Fruit fly (Drosophila melanogaster) whole organism, embryonic: ENCODE data around the gene CNMaR.

Experiments used
- CG11504 ChIP-seq: fragments of 200-800 bp; sonication (Bioruptor generic); optimal IDR thresholded peaks from 3 replicates; lab custom pipeline; 2019; ENCODE audit warnings: missing biosample characterization, mild to moderate bottlenecking, missing genetic modification characterization, moderate library complexity
- CG12391 ChIP-seq: fragments of 200-800 bp; sonication (Bioruptor generic); optimal IDR thresholded peaks from 3 replicates; lab custom pipeline; 2018; ENCODE audit warnings: missing biosample characterization, mild to moderate bottlenecking, missing genetic modification characterization, moderate library complexity
- CG13296 ChIP-seq: fragments of 200-800 bp; sonication (Bioruptor generic); optimal IDR thresholded peaks from 3 replicates; lab custom pipeline; 2018; ENCODE audit warnings: missing biosample characterization, mild to moderate bottlenecking, missing genetic modification characterization
- CG15696 ChIP-seq: fragments of 200-800 bp; sonication (Bioruptor generic); optimal IDR thresholded peaks from 2 replicates; lab custom pipeline; 2019; ENCODE audit warnings: missing biosample characterization, mild to moderate bottlenecking, missing genetic modification characterization, moderate library complexity
- CG1602 ChIP-seq: fragments of 200-800 bp; sonication (Bioruptor generic); optimal IDR thresholded peaks from 3 replicates; lab custom pipeline; 2016; ENCODE audit warnings: missing biosample characterization, missing genetic modification characterization
- CG16779 ChIP-seq: fragments of 200-800 bp; sonication (Bioruptor generic); IDR thresholded peaks from 2 replicates; pipeline ENCODE4 v1.3.6; 2022; ENCODE audit warnings: missing biosample characterization, missing genetic modification characterization
- CG17361 ChIP-seq: fragments of 200-800 bp; sonication (Bioruptor generic); IDR thresholded peaks from 3 replicates; pipeline ENCODE4 v1.3.6; 2022; ENCODE audit warnings: missing biosample characterization, missing genetic modification characterization
- CG2712 ChIP-seq: fragments of 200-800 bp; optimal IDR thresholded peaks from 3 replicates; lab custom pipeline; 2019; ENCODE audit warnings: missing biosample characterization, mild to moderate bottlenecking, missing genetic modification characterization, moderate library complexity
- CG31365 ChIP-seq: fragments of 200-800 bp; sonication (Bioruptor generic); optimal IDR thresholded peaks from 2 replicates; lab custom pipeline; 2018; ENCODE audit warnings: missing biosample characterization, mild to moderate bottlenecking, missing genetic modification characterization
- CG31441 ChIP-seq: fragments of 200-800 bp; sonication (Bioruptor generic); IDR thresholded peaks from 2 replicates; pipeline ENCODE4 v1.3.6; 2022; ENCODE audit warnings: missing biosample characterization, missing genetic modification characterization
- CG3407 ChIP-seq: fragments of 200-800 bp; sonication (Bioruptor generic); optimal IDR thresholded peaks from 2 replicates; lab custom pipeline; 2018; ENCODE audit warnings: missing biosample characterization, mild to moderate bottlenecking, missing genetic modification characterization
- CG34422 ChIP-seq: fragments of 200-800 bp; sonication (Bioruptor generic); IDR thresholded peaks from 3 replicates; pipeline ENCODE4 v1.3.6; 2022; ENCODE audit warnings: missing biosample characterization, missing genetic modification characterization
- CG3726 ChIP-seq: fragments of 200-800 bp; sonication (Bioruptor generic); IDR thresholded peaks from 3 replicates; pipeline ENCODE4, ENCODE4 v1.3.6; 2022; ENCODE audit warnings: missing biosample characterization, missing genetic modification characterization
- CG3847 ChIP-seq: fragments of 200-800 bp; sonication (Bioruptor generic); IDR thresholded peaks from 2 replicates; pipeline ENCODE4 v1.3.6; 2022; ENCODE audit warnings: missing biosample characterization, missing genetic modification characterization
- CG4282 ChIP-seq: fragments of 200-800 bp; sonication (Bioruptor generic); optimal IDR thresholded peaks from 2 replicates; lab custom pipeline; 2016; ENCODE audit warnings: missing biosample characterization, missing genetic modification characterization
- CG4730 ChIP-seq: fragments of 200-800 bp; sonication (Bioruptor generic); IDR thresholded peaks from 2 replicates; pipeline ENCODE4 v1.3.6; 2022; ENCODE audit warnings: missing biosample characterization, missing genetic modification characterization
- CG8478 ChIP-seq: fragments of >200 bp; optimal IDR thresholded peaks from 2 replicates; lab custom pipeline; 2018
- CG9817 ChIP-seq: fragments of 200-800 bp; sonication (Bioruptor generic); optimal IDR thresholded peaks from 2 replicates; lab custom pipeline; 2018; ENCODE audit warnings: missing biosample characterization, mild to moderate bottlenecking, missing genetic modification characterization, moderate library complexity
- Camta ChIP-seq: fragments of 200-800 bp; sonication (Bioruptor generic); optimal IDR thresholded peaks from 2 replicates; lab custom pipeline; 2016; ENCODE audit warnings: missing biosample characterization, missing genetic modification characterization
- Deaf1 ChIP-seq: fragments of 200-800 bp; optimal IDR thresholded peaks from 3 replicates; lab custom pipeline; 2019; ENCODE audit warnings: missing biosample characterization, mild to moderate bottlenecking, missing genetic modification characterization, moderate library complexity
- Dll ChIP-seq: fragments of 200-800 bp; sonication (Bioruptor generic); IDR thresholded peaks from 4 replicates; pipeline ENCODE4 v1.3.6; 2022; ENCODE audit warnings: missing biosample characterization, missing genetic modification characterization; ENCODE audit not compliant: partially characterized antibody
- Dref ChIP-seq: fragments of 200-800 bp; sonication (Bioruptor generic); IDR thresholded peaks from 2 replicates; pipeline ENCODE4 v1.3.6; 2022; ENCODE audit warnings: missing biosample characterization, missing genetic modification characterization
- Fer2 ChIP-seq: fragments of 200-800 bp; sonication (Bioruptor generic); optimal IDR thresholded peaks from 2 replicates; lab custom pipeline; 2018; ENCODE audit warnings: missing biosample characterization, mild to moderate bottlenecking, missing genetic modification characterization, moderate library complexity
- Gsc ChIP-seq: fragments of 200-800 bp; sonication (Bioruptor generic); IDR thresholded peaks from 2 replicates; pipeline ENCODE4 v1.3.6; 2022; ENCODE audit warnings: missing biosample characterization, missing genetic modification characterization
- HHEX ChIP-seq: fragments of 200-800 bp; sonication (Bioruptor generic); optimal IDR thresholded peaks from 3 replicates; lab custom pipeline; 2017; ENCODE audit warnings: missing biosample characterization, mild to moderate bottlenecking, missing genetic modification characterization, missing genetic modification reagents
- HLH54F ChIP-seq: fragments of 200-800 bp; sonication (Bioruptor generic); optimal IDR thresholded peaks from 3 replicates; lab custom pipeline; 2016; ENCODE audit warnings: missing biosample characterization, missing genetic modification characterization
- HLHmδ ChIP-seq: fragments of 200-800 bp; sonication (Bioruptor generic); optimal IDR thresholded peaks from 2 replicates; lab custom pipeline; 2018; ENCODE audit warnings: missing biosample characterization, mild to moderate bottlenecking, missing genetic modification characterization, moderate library complexity
- NfI ChIP-seq: fragments of 200-800 bp; sonication (Bioruptor generic); optimal IDR thresholded peaks from 3 replicates; lab custom pipeline; 2018; ENCODE audit warnings: missing biosample characterization, mild to moderate bottlenecking, missing genetic modification characterization, moderate library complexity
- Spps ChIP-seq: fragments of 200-800 bp; sonication (Bioruptor generic); optimal IDR thresholded peaks from 2 replicates; lab custom pipeline; 2018; ENCODE audit warnings: missing biosample characterization, mild to moderate bottlenecking, missing genetic modification characterization
- ac ChIP-seq: fragments of 200-800 bp; sonication (Bioruptor generic); optimal IDR thresholded peaks from 3 replicates; lab custom pipeline; 2017; ENCODE audit warnings: missing biosample characterization, mild to moderate bottlenecking, missing genetic modification characterization
- aop ChIP-seq: fragments of 200-800 bp; sonication (Bioruptor generic); IDR thresholded peaks from 2 replicates; pipeline ENCODE4 v1.3.6; 2022; ENCODE audit warnings: missing biosample characterization, missing genetic modification characterization
- ap ChIP-seq: fragments of 200-800 bp; sonication (Bioruptor generic); IDR thresholded peaks from 2 replicates; pipeline ENCODE4 v1.3.6; 2022; ENCODE audit warnings: missing biosample characterization, missing genetic modification characterization
- ara ChIP-seq: fragments of 200-800 bp; sonication (Bioruptor generic); IDR thresholded peaks from 2 replicates; pipeline ENCODE4 v1.3.6; 2022; ENCODE audit warnings: missing biosample characterization, missing genetic modification characterization
- ato ChIP-seq: fragments of 200-800 bp; sonication (Bioruptor generic); IDR thresholded peaks from 2 replicates; pipeline ENCODE4 v1.3.6; 2022; ENCODE audit warnings: missing biosample characterization, missing genetic modification characterization; ENCODE audit not compliant: partially characterized antibody
- bab2 ChIP-seq: fragments of 200-800 bp; sonication (Bioruptor generic); optimal IDR thresholded peaks from 2 replicates; lab custom pipeline; 2016; ENCODE audit warnings: missing biosample characterization, missing genetic modification characterization
- cas ChIP-seq: fragments of 200-800 bp; sonication (Bioruptor generic); IDR thresholded peaks from 2 replicates; pipeline ENCODE4 v1.3.6; 2022; ENCODE audit warnings: missing biosample characterization, missing genetic modification characterization
- chif ChIP-seq, 2 experiments: fragments of 200-800 bp; sonication (Bioruptor generic); optimal IDR thresholded peaks; 3 replicates each; lab custom pipeline; 2016; ENCODE audit warnings: missing biosample characterization in 2 of 2, missing genetic modification characterization in 2 of 2
- dysf ChIP-seq: fragments of 200-800 bp; sonication (Bioruptor generic); IDR thresholded peaks from 3 replicates; pipeline ENCODE4 v1.3.6; 2022; ENCODE audit warnings: missing biosample characterization, missing genetic modification characterization
- eve ChIP-seq, 2 experiments: fragments of >200 bp; optimal IDR thresholded peaks; 2 replicates each; lab custom pipeline; 2017; ENCODE audit warnings: missing biosample characterization in 2 of 2, missing genetic modification characterization in 2 of 2
- fd3F ChIP-seq: fragments of 200-800 bp; sonication (Bioruptor generic); optimal IDR thresholded peaks from 2 replicates; lab custom pipeline; 2018; ENCODE audit warnings: missing biosample characterization, mild to moderate bottlenecking, missing genetic modification characterization, moderate library complexity
- gt ChIP-seq: fragments of 200-800 bp; sonication (Bioruptor generic); IDR thresholded peaks from 2 replicates; pipeline ENCODE4 v1.3.6; 2022; ENCODE audit warnings: missing biosample characterization, missing genetic modification characterization
- luna ChIP-seq: fragments of 200-800 bp; sonication (Bioruptor generic); optimal IDR thresholded peaks from 2 replicates; lab custom pipeline; 2016; ENCODE audit warnings: missing biosample characterization, missing genetic modification characterization
- mld ChIP-seq: fragments of 200-800 bp; sonication (Bioruptor generic); IDR thresholded peaks from 3 replicates; pipeline ENCODE4 v1.3.6; 2022; ENCODE audit warnings: missing biosample characterization, missing genetic modification characterization; ENCODE audit not compliant: partially characterized antibody
- phol ChIP-seq: fragments of 200-800 bp; sonication (Bioruptor generic); optimal IDR thresholded peaks from 3 replicates; lab custom pipeline; 2018; ENCODE audit warnings: missing biosample characterization, mild to moderate bottlenecking, missing genetic modification characterization, moderate library complexity
- run ChIP-seq: fragments of 200-800 bp; sonication (Bioruptor generic); optimal IDR thresholded peaks from 3 replicates; lab custom pipeline; 2018; ENCODE audit warnings: missing biosample characterization, mild to moderate bottlenecking, missing genetic modification characterization
- scrt ChIP-seq: fragments of 200-800 bp; sonication (Bioruptor generic); optimal IDR thresholded peaks from 2 replicates; lab custom pipeline; 2018; ENCODE audit warnings: missing biosample characterization, mild to moderate bottlenecking, missing genetic modification characterization, moderate library complexity
- sd ChIP-seq: fragments of 200-800 bp; sonication (Bioruptor generic); optimal IDR thresholded peaks from 3 replicates; lab custom pipeline; 2018; ENCODE audit warnings: missing biosample characterization, mild to moderate bottlenecking, missing genetic modification characterization, moderate library complexity
- ttk ChIP-seq: fragments of 200-800 bp; sonication (Bioruptor generic); IDR thresholded peaks from 2 replicates; pipeline ENCODE4 v2.1.2; 2022; ENCODE audit warnings: missing biosample characterization, missing genetic modification characterization
- unc-4 ChIP-seq: fragments of 200-800 bp; sonication (Bioruptor generic); IDR thresholded peaks from 2 replicates; pipeline ENCODE4 v1.3.6; 2022; ENCODE audit warnings: missing biosample characterization, missing genetic modification characterization; ENCODE audit not compliant: partially characterized antibody
- unpg ChIP-seq: fragments of 200-800 bp; sonication (Bioruptor generic); optimal IDR thresholded peaks from 3 replicates; lab custom pipeline; 2018; ENCODE audit warnings: missing biosample characterization, mild to moderate bottlenecking, missing genetic modification characterization, moderate library complexity
- vnd ChIP-seq: fragments of 200-800 bp; sonication (Bioruptor generic); IDR thresholded peaks from 3 replicates; pipeline ENCODE4 v1.3.6; 2022; ENCODE audit warnings: missing biosample characterization, missing genetic modification characterization; ENCODE audit not compliant: partially characterized antibody
- zen ChIP-seq: fragments of 200-800 bp; sonication (Bioruptor generic); optimal IDR thresholded peaks from 3 replicates; lab custom pipeline; 2018; ENCODE audit warnings: missing biosample characterization, mild to moderate bottlenecking, missing genetic modification characterization, moderate library complexity

Gene CNMaR

dm6 chr3L:9695647-9696046 is 51.7 kb downstream of the CNMaR start:
- peak; percentile 62 for TF ChIP-seq CG11504
- peak; percentile 2 for TF ChIP-seq HHEX
- no peak for TF ChIP-seq HLH54F (GFP tag; lab: Kevin White, UChicago)
- TF ChIP-seq dysf (GFP tag; lab: Robert Waterston, UW) = peak; percentile 47; the same call in 1 of the 3 replicates
- peak; percentile 17 for TF ChIP-seq CG1602
- TF ChIP-seq CG4282 (GFP tag; lab: Kevin White, UChicago) = no peak
- no peak for TF ChIP-seq gt (GFP tag; lab: Robert Waterston, UW)
- TF ChIP-seq ap (GFP tag; lab: Robert Waterston, UW) = no peak
- peak; percentile 14 for TF ChIP-seq fd3F (GFP tag; lab: Kevin White, UChicago)
- peak; percentile 11 for TF ChIP-seq Deaf1
- TF ChIP-seq aop = no peak
- TF ChIP-seq CG3726 = no peak
- no peak for TF ChIP-seq Dref (GFP tag; lab: Robert Waterston, UW)
- no peak for TF ChIP-seq unc-4
- no peak for TF ChIP-seq Camta
- TF ChIP-seq CG34422 (GFP tag; lab: Robert Waterston, UW) = no peak
- no peak for TF ChIP-seq CG15696 (tag; lab: Kevin White, UChicago)
- peak; percentile 5 for TF ChIP-seq sd (tag; lab: Kevin White, UChicago)
- no peak for TF ChIP-seq CG9817 (tag; lab: Kevin White, UChicago)
- no peak for TF ChIP-seq ato (GFP tag; lab: Robert Waterston, UW)
- TF ChIP-seq CG17361 (GFP tag; lab: Robert Waterston, UW) = peak; percentile 70; the same call in 2 of the 3 replicates
- TF ChIP-seq CG13296 (GFP tag; lab: Kevin White, UChicago) = no peak
- no peak for TF ChIP-seq CG16779 (GFP tag; lab: Robert Waterston, UW)
- TF ChIP-seq vnd (GFP tag; lab: Robert Waterston, UW) = no peak
- TF ChIP-seq zen (tag; lab: Kevin White, UChicago) = no peak
- TF ChIP-seq run (tag; lab: Kevin White, UChicago) = no peak
- no peak for TF ChIP-seq CG3847 (GFP tag; lab: Robert Waterston, UW)
- TF ChIP-seq CG31365 = no peak
- no peak for TF ChIP-seq CG3407
- no peak for TF ChIP-seq CG8478
- no peak for TF ChIP-seq HLHmδ
- peak; percentile 41 for TF ChIP-seq unpg (GFP tag; lab: Kevin White, UChicago)
- no peak for TF ChIP-seq Dll (GFP tag; lab: Robert Waterston, UW)
- no peak for TF ChIP-seq chif (GFP tag; optimal IDR thresholded peaks at IDR 0.05; lab: Kevin White, UChicago)
- no peak for TF ChIP-seq ara (GFP tag; lab: Robert Waterston, UW)
- no peak for TF ChIP-seq Gsc (GFP tag; lab: Robert Waterston, UW)
- TF ChIP-seq bab2 = peak; percentile 11
- peak; percentile 63 for TF ChIP-seq CG2712 (tag; lab: Kevin White, UChicago)
- TF ChIP-seq luna = no peak
- TF ChIP-seq Spps (tag; lab: Kevin White, UChicago) = no peak
- peak; percentile 54 for TF ChIP-seq CG12391 (tag; lab: Kevin White, UChicago)
- peak; percentile 30 for TF ChIP-seq NfI (GFP tag; lab: Kevin White, UChicago)
- no peak for TF ChIP-seq CG4730 (GFP tag; lab: Robert Waterston, UW)
- TF ChIP-seq cas (GFP tag; lab: Robert Waterston, UW) = no peak
- no peak for TF ChIP-seq scrt
- TF ChIP-seq ac = no peak
- peak; percentile 59; the same call in 1 of the 2 replicates for TF ChIP-seq CG31441 (GFP tag; lab: Robert Waterston, UW)
- peak; percentile 3 for TF ChIP-seq Fer2 (tag; lab: Kevin White, UChicago)
- no peak for TF ChIP-seq ttk
- peak; percentile 41 for TF ChIP-seq phol (tag; lab: Kevin White, UChicago)
- TF ChIP-seq eve (GFP tag; optimal IDR thresholded peaks at IDR 0.05; lab: Kevin White, UChicago) = no peak
- no peak for TF ChIP-seq mld
